Fruit fly (Drosophila melanogaster): ENCODE results near the gene Poc1.
A peak's percentile ranks its signal among the peaks of the same experiment; 100 is the strongest.

Gene Poc1

DNA sequence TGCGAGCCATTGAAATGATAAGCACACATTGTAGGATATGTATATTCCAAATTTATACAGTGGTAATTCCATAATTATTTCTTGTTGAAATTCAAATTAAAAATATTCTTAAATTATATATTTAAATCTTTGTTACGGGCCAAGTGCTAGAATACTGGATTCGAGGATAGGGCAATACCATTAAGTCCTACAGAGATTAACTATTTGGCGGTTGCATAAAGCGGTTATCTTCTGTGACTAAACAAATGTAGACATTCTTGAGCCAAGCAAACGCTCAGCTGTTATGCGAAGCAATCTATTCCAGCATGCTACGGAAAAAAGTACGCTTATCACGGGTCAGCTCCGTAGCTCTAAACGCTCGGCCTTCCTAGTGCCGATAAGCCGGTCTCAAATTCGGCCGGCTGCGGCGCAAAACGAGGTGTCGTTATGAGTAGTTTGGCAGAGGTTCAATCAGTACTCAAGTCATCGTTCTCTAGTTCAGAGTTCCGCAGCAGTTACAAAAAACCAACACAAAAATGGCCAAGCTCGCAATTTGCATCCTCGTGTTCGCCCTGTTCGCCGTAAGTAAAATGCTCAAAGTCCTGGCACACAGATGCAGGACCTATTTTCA, 33.6 kb downstream of the Poc1 start, which contains the start of gene Nplp2 (continued):
- TF ChIP-seq ATbp (GFP tag; optimal IDR thresholded peaks at IDR 0.05) (peak; percentile 14), Hmr (GFP tag; optimal IDR thresholded peaks at IDR 0.05) (peak; percentile 71), ro (GFP tag; IDR thresholded peaks at IDR 0.05) (0 out of 2 replicates have a peak, but pooled peaks have one; percentile 30), mirr (GFP tag; optimal IDR thresholded peaks at IDR 0.05) (no peak), gfzf (GFP tag; optimal IDR thresholded peaks at IDR 0.05) (no peak), CG1603 (tag; optimal IDR thresholded peaks at IDR 0.05) (peak; percentile 11), emc (GFP tag; optimal IDR thresholded peaks at IDR 0.05) (no peak), CG12071 (GFP tag; optimal IDR thresholded peaks at IDR 0.05) (no peak), CG3995 (GFP tag; optimal IDR thresholded peaks at IDR 0.05) (no peak), ftz-f1 (GFP tag; optimal IDR thresholded peaks at IDR 0.05) (no peak), CG2678 (tag; optimal IDR thresholded peaks at IDR 0.05) (peak; percentile 72), seq (GFP tag; IDR thresholded peaks at IDR 0.05) (peak; percentile 54; the same call in 1 of the 2 replicates), CG10462 (GFP tag; optimal IDR thresholded peaks at IDR 0.05) (no peak), zen (tag; optimal IDR thresholded peaks at IDR 0.05) (peak; percentile 11), MTF-1 (GFP tag; optimal IDR thresholded peaks at IDR 0.05; ENCODE audit: borderline replicate concordance) (no peak), CG10979 (tag; optimal IDR thresholded peaks at IDR 0.05) (no peak), CG17912 (GFP tag; optimal IDR thresholded peaks at IDR 0.05) (no peak), CG6791 (GFP tag; IDR thresholded peaks at IDR 0.05; ENCODE audit: partially characterized antibody) (no peak), HLH4C (GFP tag; IDR thresholded peaks at IDR 0.05; ENCODE audit: partially characterized antibody) (no peak), CG9817 (tag; optimal IDR thresholded peaks at IDR 0.05) (peak; percentile 84), CG8944 (GFP tag; optimal IDR thresholded peaks at IDR 0.05) (no peak), CG4424 (GFP tag; optimal IDR thresholded peaks at IDR 0.05) (no peak), otp (GFP tag; IDR thresholded peaks at IDR 0.05) (peak; percentile 45; the same call in 1 of the 3 replicates), CG6813 (GFP tag; optimal IDR thresholded peaks at IDR 0.05) (no peak), onecut (GFP tag; IDR thresholded peaks at IDR 0.05) (peak; percentile 54), CG17359 (tag; optimal IDR thresholded peaks at IDR 0.05) (peak; percentile 63), CrebB (tag; optimal IDR thresholded peaks at IDR 0.05) (no peak), CG12155 (GFP tag; optimal IDR thresholded peaks at IDR 0.05) (peak; percentile 33), ci (GFP tag; IDR thresholded peaks at IDR 0.05) (peak; percentile 62; the same call in 2 of the 3 replicates), Med (GFP tag) (peak; percentile 68), sd (tag; optimal IDR thresholded peaks at IDR 0.05) (peak; percentile 57), croc (GFP tag; conservative IDR thresholded peaks at IDR 0.05) (0 out of 3 replicates have a peak, but pooled peaks have one; percentile 22), HLH3B (GFP tag; IDR thresholded peaks at IDR 0.05) (peak; percentile 44; the same call in 1 of the 2 replicates), C15 (GFP tag; IDR thresholded peaks at IDR 0.05) (0 out of 3 replicates have a peak, but pooled peaks have one; percentile 40), scrt (GFP tag; optimal IDR thresholded peaks at IDR 0.05) (peak; percentile 32), exex (tag; optimal IDR thresholded peaks at IDR 0.05) (no peak), CG7357 (GFP tag; IDR thresholded peaks at IDR 0.05) (0 out of 3 replicates have a peak, but pooled peaks have one; percentile 25), Fer3 (tag; optimal IDR thresholded peaks at IDR 0.05) (peak; percentile 36), CG8290 (GFP tag; optimal IDR thresholded peaks at IDR 0.05) (no peak), CG8290 (tag; optimal IDR thresholded peaks at IDR 0.05) (no peak), gem (tag; optimal IDR thresholded peaks at IDR 0.05) (peak; percentile 82), CG12104 (GFP tag; optimal IDR thresholded peaks at IDR 0.05) (peak; percentile 26), Kr (GFP tag; optimal IDR thresholded peaks at IDR 0.05) (no peak), CG4404 (GFP tag; IDR thresholded peaks at IDR 0.05) (peak; percentile 56), CG34376 (GFP tag; optimal IDR thresholded peaks at IDR 0.05) (peak; percentile 46), Six4 (GFP tag; optimal IDR thresholded peaks at IDR 0.05) (peak; percentile 13), CTCF (GFP tag; optimal IDR thresholded peaks at IDR 0.05) (no peak), CG7556 (GFP tag; optimal IDR thresholded peaks at IDR 0.05) (peak; percentile 56), CG30403 (GFP tag; optimal IDR thresholded peaks at IDR 0.05) (no peak), Dad (GFP tag; optimal IDR thresholded peaks at IDR 0.05) (no peak)

Measured in whole organism, embryonic.